2 worm cellular contexts compared by ENCODE assay signal in the genomic region with DNA sequence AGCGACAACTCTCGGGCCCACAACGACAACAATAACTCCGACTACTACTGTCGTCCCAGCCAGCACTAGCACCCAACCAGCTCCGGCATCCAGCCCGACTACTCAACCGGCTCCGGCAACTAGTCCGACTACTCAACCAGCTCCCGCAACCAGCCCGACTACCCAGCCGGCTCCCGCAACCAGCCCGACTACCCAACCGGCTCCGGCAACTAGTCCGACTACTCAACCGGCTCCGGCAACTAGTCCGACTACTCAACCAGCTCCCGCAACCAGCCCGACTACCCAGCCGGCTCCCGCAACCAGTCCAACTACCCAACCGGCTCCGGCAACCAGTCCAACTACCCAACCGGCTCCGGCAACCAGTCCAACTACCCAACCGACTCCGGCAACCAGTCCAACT.
TF ChIP-seq lines count a peak whose summit lies in the region.

No protein-coding gene starts in this region.

TF ChIP-seq in whole organism, L4 larva, 104 proteins besides CTCF, POLR2A, EP300 and RAD21:
- TF ChIP-seq D1046.2 (GFP tag; IDR thresholded peaks at IDR 0.05; lab: Robert Waterston, UW) (0 out of 2 replicates have a peak, but pooled peaks have one; percentile 39), F26F4.8 (GFP tag; conservative IDR thresholded peaks at IDR 0.05; lab: Robert Waterston, UW) (0 out of 2 replicates have a peak, but pooled peaks have one; percentile 35), set-16 (GFP tag; IDR thresholded peaks at IDR 0.05; lab: Robert Waterston, UW) (peak; percentile 92)
TF ChIP-seq in whole organism, L4 larva: peak in this region for 3; not testable (repeated sequence) for 101.

TF ChIP-seq in whole organism, young adult, 124 proteins besides CTCF, POLR2A, EP300 and RAD21:
- TF ChIP-seq zfh-2 (GFP tag; conservative IDR thresholded peaks at IDR 0.05; lab: Robert Waterston, UW), result peak; percentile 63
- peak; percentile 86 for TF ChIP-seq egrh-3 (GFP tag; IDR thresholded peaks at IDR 0.05; lab: Robert Waterston, UW)
